Worm (Caenorhabditis elegans): ENCODE data around the gene srx-122.
A peak's percentile ranks its signal among the peaks of the same experiment; 100 is the strongest.

The srx-122 gene

DNA sequence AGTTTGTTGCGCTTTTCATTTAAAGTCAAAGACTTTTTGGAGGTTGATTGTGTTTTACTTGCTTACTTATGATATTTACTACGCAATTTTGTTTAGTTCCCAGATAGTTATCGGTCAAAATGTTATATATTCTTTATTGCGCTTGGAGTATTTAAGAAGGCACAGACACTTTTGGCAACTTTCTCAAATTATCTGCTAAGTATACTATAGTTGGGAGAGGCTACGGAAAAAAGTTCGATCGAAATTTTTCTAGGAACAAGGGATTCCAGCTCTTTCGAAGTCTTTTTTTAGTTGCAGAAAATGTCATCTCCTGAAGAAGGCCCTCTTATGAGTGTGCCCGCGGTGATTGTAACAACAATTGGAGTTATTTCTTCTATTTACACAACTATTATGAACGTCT is 37.6 kb downstream of the srx-122 start, which contains the start of gene srbc-5:
Gene srbc-5, plus strand, starts transcription at position 301 of the 400 bp plus-strand sequence.
- TF ChIP-seq hsf-1 (GFP tag; IDR thresholded peaks at IDR 0.05) (no peak), F10E7.11 (tag; optimal IDR thresholded peaks at IDR 0.05) (no peak), F37B4.10 (GFP tag; IDR thresholded peaks at IDR 0.05) (no peak), ztf-28 (GFP tag; IDR thresholded peaks at IDR 0.05) (no peak), somi-1 (GFP tag; optimal IDR thresholded peaks at IDR 0.05) (no peak), ztf-3 (GFP tag; optimal IDR thresholded peaks at IDR 0.05) (no peak), ceh-27 (GFP tag; optimal IDR thresholded peaks at IDR 0.05) (no peak), die-1 (tag; optimal IDR thresholded peaks at IDR 0.05) (no peak), unc-62 (GFP tag; optimal IDR thresholded peaks at IDR 0.05) (no peak), mes-4 (tag; optimal IDR thresholded peaks at IDR 0.05) (no peak), bed-2 (GFP tag; IDR thresholded peaks at IDR 0.05) (no peak), bed-1 (GFP tag; IDR thresholded peaks at IDR 0.05) (no peak), mxl-1 (tag; optimal IDR thresholded peaks at IDR 0.05) (no peak), egrh-3 (GFP tag; IDR thresholded peaks at IDR 0.05) (no peak), mcd-1 (GFP tag; IDR thresholded peaks at IDR 0.05) (no peak), F33H1.4 (GFP tag; IDR thresholded peaks at IDR 0.05) (no peak), let-526 (GFP tag; IDR thresholded peaks at IDR 0.05) (no peak)

DNA sequence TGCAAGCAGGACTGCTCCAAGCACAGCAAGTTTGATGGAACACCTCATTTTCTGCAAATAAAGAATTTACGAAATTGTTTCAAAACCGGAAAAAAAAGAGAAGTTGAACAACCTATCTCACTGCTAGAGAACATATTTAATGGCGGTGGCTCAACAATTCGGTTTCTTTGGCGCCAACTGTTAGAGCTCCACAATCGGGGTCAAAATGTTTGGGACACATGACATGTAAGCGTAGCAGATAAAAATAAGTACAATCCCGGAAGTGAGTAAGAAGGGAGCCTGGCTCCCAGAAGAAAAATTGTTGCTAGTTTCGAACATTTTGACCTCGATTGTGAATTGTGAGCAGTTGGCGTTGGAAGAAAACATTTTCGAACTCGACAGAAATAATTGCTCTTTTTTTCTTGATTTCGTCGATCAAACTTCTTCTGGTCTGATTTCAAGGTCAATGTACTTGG is 38.5 kb downstream of the srx-122 start, which contains the start of gene T28A11.16:
Gene T28A11.16, minus strand, starts transcription at position 51 of the 455 bp plus-strand sequence.
- TF ChIP-seq ama-1 (optimal IDR thresholded peaks at IDR 0.05) (no peak), ama-1 (GFP tag; optimal IDR thresholded peaks at IDR 0.05) (no peak), athp-1 (tag; optimal IDR thresholded peaks at IDR 0.05) (no peak), zfh-2 (GFP tag; conservative IDR thresholded peaks at IDR 0.05) (no peak), sptf-2 (GFP tag; optimal IDR thresholded peaks at IDR 0.05) (no peak), tlf-1 (GFP tag; optimal IDR thresholded peaks at IDR 0.05) (no peak), unc-62 (GFP tag; optimal IDR thresholded peaks at IDR 0.05) (no peak), mel-28 (tag; optimal IDR thresholded peaks at IDR 0.05; ENCODE audit: borderline replicate concordance) (no peak), B0336.3 (GFP tag; IDR thresholded peaks at IDR 0.05) (no peak)

DNA sequence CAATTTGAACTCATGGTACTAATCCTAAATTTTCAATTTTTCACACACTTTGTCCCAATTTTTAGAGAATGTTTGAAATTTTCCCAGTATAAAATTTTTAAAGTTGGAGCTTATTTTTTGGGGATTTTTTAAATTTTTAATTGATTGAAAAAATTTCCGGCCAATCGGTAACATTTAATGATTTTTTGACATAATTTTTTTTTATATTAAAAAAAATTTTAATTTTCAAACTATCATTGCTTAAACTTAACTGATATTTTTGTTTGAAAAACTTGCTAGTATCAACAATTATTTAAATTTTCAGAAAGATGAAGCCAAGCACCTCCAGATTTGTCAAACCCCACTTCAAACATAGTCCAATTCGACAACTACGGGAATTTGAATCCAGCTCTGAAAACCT is 40.4 kb downstream of the srx-122 start, which contains the start of gene T28A11.22:
Gene T28A11.22, plus strand, starts transcription at position 301 of the 400 bp plus-strand sequence.
- no peak for TF ChIP-seq B0261.1 (tag; optimal IDR thresholded peaks at IDR 0.05)
- TF ChIP-seq athp-1 (tag; optimal IDR thresholded peaks at IDR 0.05): no peak
- no peak for TF ChIP-seq madf-6 (GFP tag; IDR thresholded peaks at IDR 0.05)
- no peak for TF ChIP-seq tlf-1 (GFP tag; optimal IDR thresholded peaks at IDR 0.05)
- no peak for TF ChIP-seq lin-26 (GFP tag; IDR thresholded peaks at IDR 0.05)
- TF ChIP-seq Y67H2A.10 (GFP tag; conservative IDR thresholded peaks at IDR 0.05): no peak
- TF ChIP-seq mcd-1 (GFP tag; IDR thresholded peaks at IDR 0.05): no peak
- TF ChIP-seq F52B5.7 (tag; optimal IDR thresholded peaks at IDR 0.05): no peak
- TF ChIP-seq ceh-58 (GFP tag; IDR thresholded peaks at IDR 0.05): no peak
- no peak for TF ChIP-seq B0019.2 (GFP tag; conservative IDR thresholded peaks at IDR 0.05)

DNA sequence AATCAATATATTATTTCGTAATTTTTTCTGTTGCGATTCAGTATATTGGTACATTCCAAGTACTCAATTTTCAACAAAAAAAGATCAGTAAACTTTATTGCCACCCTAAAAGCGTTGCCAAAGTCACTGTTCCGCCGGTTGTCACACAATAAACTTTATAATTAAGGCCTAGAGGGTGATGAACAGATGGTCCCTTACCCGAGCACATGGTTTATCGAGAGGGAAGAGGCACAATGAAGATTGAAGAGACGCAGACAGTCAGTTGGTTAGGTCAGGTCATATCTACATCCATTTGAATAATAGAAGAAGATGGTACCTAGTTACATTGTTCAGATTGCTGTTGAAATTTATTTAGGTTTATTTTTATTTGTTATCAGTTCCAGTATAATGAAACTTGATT is 40.9 kb downstream of the srx-122 start:
- TF ChIP-seq hmg-1.2 (GFP tag; IDR thresholded peaks at IDR 0.05) (peak; percentile 50; the same call in 1 of the 2 replicates), gei-17 (GFP tag; optimal IDR thresholded peaks at IDR 0.05) (no peak)

DNA sequence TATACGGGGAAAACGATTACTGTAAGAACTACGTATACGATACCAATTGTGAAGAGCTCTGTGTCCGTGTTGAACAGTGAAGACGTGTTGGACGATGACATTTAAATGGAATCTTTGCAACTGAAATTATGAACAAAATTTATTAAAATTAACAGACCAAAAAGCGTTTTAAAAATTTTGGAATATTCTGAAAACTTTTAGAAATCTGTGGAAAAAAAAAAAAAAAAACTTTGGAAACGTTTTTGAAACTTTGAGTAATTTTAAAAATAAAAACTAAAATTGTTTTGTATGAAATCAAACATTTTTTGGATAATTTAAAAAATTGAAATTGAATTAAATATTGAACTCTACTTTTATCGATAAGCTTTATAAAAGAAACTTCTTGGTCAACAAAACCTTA is 41.6 kb downstream of the srx-122 start, which contains the start of gene srt-63:
Gene srt-63, minus strand, starts transcription at position 101 of the 400 bp plus-strand sequence.
- TF ChIP-seq ztf-18 (tag; optimal IDR thresholded peaks at IDR 0.05) (no peak), cebp-1 (GFP tag; IDR thresholded peaks at IDR 0.05) (no peak), cebp-1 (tag; optimal IDR thresholded peaks at IDR 0.05) (no peak), ztf-25 (GFP tag; IDR thresholded peaks at IDR 0.05) (no peak), mcd-1 (GFP tag; IDR thresholded peaks at IDR 0.05) (no peak), ztf-6 (GFP tag; IDR thresholded peaks at IDR 0.05) (no peak)

Data from whole organism, young adult.